Worm (Caenorhabditis elegans): ENCODE data around the gene W09B6.4.

Gene W09B6.4

ce11 chrII:1100719-1101118, 39.9 kb downstream of the W09B6.4 start, which contains the start of gene pho-14:
pho-14 (minus strand) TSS chrII:1100819.
- TF ChIP-seq hlh-8 (tag; optimal IDR thresholded peaks at IDR 0.05) (no peak), tbx-2 (tag; optimal IDR thresholded peaks at IDR 0.05) (no peak), madf-2 (tag; optimal IDR thresholded peaks at IDR 0.05) (no peak), ceh-31 (tag; optimal IDR thresholded peaks at IDR 0.05) (no peak), ahr-1 (tag; optimal IDR thresholded peaks at IDR 0.05) (no peak), Y22D7AL.16 (tag; optimal IDR thresholded peaks at IDR 0.05) (no peak), pha-4 (tag; optimal IDR thresholded peaks at IDR 0.05) (no peak), odd-2 (tag; optimal IDR thresholded peaks at IDR 0.05) (no peak), rnt-1 (tag; optimal IDR thresholded peaks at IDR 0.05) (no peak), ceh-34 (tag; optimal IDR thresholded peaks at IDR 0.05) (no peak), elt-2 (tag; optimal IDR thresholded peaks at IDR 0.05) (no peak), syd-9 (tag; optimal IDR thresholded peaks at IDR 0.05) (no peak), ceh-48 (tag; optimal IDR thresholded peaks at IDR 0.05) (no peak), pat-9 (tag; optimal IDR thresholded peaks at IDR 0.05) (no peak), ztf-16 (tag; optimal IDR thresholded peaks at IDR 0.05) (no peak), eyg-1 (tag; optimal IDR thresholded peaks at IDR 0.05) (no peak), fax-1 (tag; optimal IDR thresholded peaks at IDR 0.05) (no peak), npax-4 (tag; optimal IDR thresholded peaks at IDR 0.05) (no peak), hlh-6 (tag; optimal IDR thresholded peaks at IDR 0.05) (no peak), hlh-30 (tag; optimal IDR thresholded peaks at IDR 0.05; ENCODE audit: insufficient read depth) (no peak)

ce11 chrII:1091706-1092105, 48.9 kb downstream of the W09B6.4 start, which contains the start of gene snf-3:
snf-3 (plus strand) TSS chrII:1092006.
- TF ChIP-seq rnt-1 (tag; optimal IDR thresholded peaks at IDR 0.05) (no peak), unc-42 (tag; optimal IDR thresholded peaks at IDR 0.05) (no peak), gmeb-2 (tag; optimal IDR thresholded peaks at IDR 0.05) (no peak), ztf-16 (tag; optimal IDR thresholded peaks at IDR 0.05) (no peak), dmd-4 (tag; optimal IDR thresholded peaks at IDR 0.05; ENCODE audit: borderline replicate concordance) (no peak), ceh-30 (tag; optimal IDR thresholded peaks at IDR 0.05) (no peak), nhr-11 (tag; optimal IDR thresholded peaks at IDR 0.05) (no peak), fax-1 (tag; optimal IDR thresholded peaks at IDR 0.05) (no peak), hlh-8 (tag; optimal IDR thresholded peaks at IDR 0.05) (no peak), tbx-7 (tag; optimal IDR thresholded peaks at IDR 0.05) (no peak), pax-1 (tag; optimal IDR thresholded peaks at IDR 0.05) (no peak), ceh-48 (tag; optimal IDR thresholded peaks at IDR 0.05) (no peak), C08G9.2 (tag; optimal IDR thresholded peaks at IDR 0.05) (no peak), sox-2 (GFP tag; IDR thresholded peaks at IDR 0.05) (no peak), ref-2 (tag; optimal IDR thresholded peaks at IDR 0.05) (no peak), ceh-18 (tag; optimal IDR thresholded peaks at IDR 0.05) (no peak), fkh-10 (GFP tag; optimal IDR thresholded peaks at IDR 0.05) (no peak), odd-2 (tag; optimal IDR thresholded peaks at IDR 0.05) (no peak), unc-3 (GFP tag; conservative IDR thresholded peaks at IDR 0.05) (no peak), unc-3 (tag; optimal IDR thresholded peaks at IDR 0.05) (no peak), npax-4 (tag; optimal IDR thresholded peaks at IDR 0.05) (no peak)

- TF ChIP-seq ceh-9 (tag; optimal IDR thresholded peaks at IDR 0.05) (no peak), C08G9.2 (tag; optimal IDR thresholded peaks at IDR 0.05) (no peak), fkh-10 (GFP tag; optimal IDR thresholded peaks at IDR 0.05) (no peak), nhr-11 (tag; optimal IDR thresholded peaks at IDR 0.05) (no peak), mec-3 (tag; optimal IDR thresholded peaks at IDR 0.05; ENCODE audit: borderline replicate concordance) (no peak), ceh-48 (tag; optimal IDR thresholded peaks at IDR 0.05) (no peak), ceh-6 (GFP tag; optimal IDR thresholded peaks at IDR 0.05) (no peak), fkh-6 (tag; optimal IDR thresholded peaks at IDR 0.05) (no peak), npax-4 (tag; optimal IDR thresholded peaks at IDR 0.05) (no peak), F13H6.1 (tag; optimal IDR thresholded peaks at IDR 0.05) (no peak), ceh-24 (tag; optimal IDR thresholded peaks at IDR 0.05) (no peak), nhr-232 (tag; optimal IDR thresholded peaks at IDR 0.05) (no peak), unc-86 (tag; optimal IDR thresholded peaks at IDR 0.05) (no peak), ztf-16 (tag; optimal IDR thresholded peaks at IDR 0.05) (no peak), hlh-6 (tag; optimal IDR thresholded peaks at IDR 0.05) (no peak)
Measured at ce11 chrII:1090743-1091142, 49.9 kb downstream of the W09B6.4 start.

Measured in whole organism, late embryonic.